Fruit fly (Drosophila melanogaster) whole organism, embryonic: ENCODE results near the gene CG42699.

ENCODE experiments used
- Asciz ChIP-seq: fragments of 200-800 bp; sonication (Bioruptor generic); optimal IDR thresholded peaks from 2 replicates; lab custom pipeline; 2017; ENCODE audit warnings: missing biosample characterization, mild to moderate bottlenecking, missing genetic modification characterization, missing genetic modification reagents
- B-H2 ChIP-seq: fragments of 200-800 bp; sonication (Bioruptor generic); optimal IDR thresholded peaks from 2 replicates; lab custom pipeline; 2018; ENCODE audit warnings: missing biosample characterization, mild to moderate bottlenecking, missing genetic modification characterization
- C15 ChIP-seq: fragments of 200-800 bp; sonication (Bioruptor generic); IDR thresholded peaks from 3 replicates; pipeline ENCODE4 v1.3.6; 2022; ENCODE audit warnings: missing biosample characterization, missing genetic modification characterization
- CG10654 ChIP-seq: fragments of 200-800 bp; sonication (Bioruptor generic); optimal IDR thresholded peaks from 2 replicates; lab custom pipeline; 2016; ENCODE audit warnings: missing biosample characterization, missing genetic modification characterization
- CG11247 ChIP-seq: fragments of 200-800 bp; sonication (Bioruptor generic); IDR thresholded peaks from 2 replicates; pipeline ENCODE4 v1.3.6; 2022; ENCODE audit warnings: missing biosample characterization, missing genetic modification characterization
- CG1233 ChIP-seq: fragments of 200-800 bp; sonication (Bioruptor generic); optimal IDR thresholded peaks from 4 replicates; lab custom pipeline; 2018; ENCODE audit warnings: missing biosample characterization, mild to moderate bottlenecking, missing genetic modification characterization
- CG13287 ChIP-seq: fragments of 200-800 bp; sonication (Bioruptor generic); IDR thresholded peaks from 2 replicates; pipeline ENCODE4 v1.3.6; 2022; ENCODE audit warnings: missing biosample characterization, missing genetic modification characterization; ENCODE audit not compliant: partially characterized antibody
- CG16813 ChIP-seq: fragments of 200-800 bp; sonication (Bioruptor generic); IDR thresholded peaks from 3 replicates; pipeline ENCODE4 v1.3.6; 2022; ENCODE audit warnings: missing biosample characterization, missing genetic modification characterization; ENCODE audit not compliant: partially characterized antibody
- CG2129 ChIP-seq: fragments of 200-800 bp; sonication (Bioruptor generic); IDR thresholded peaks from 2 replicates; pipeline ENCODE4 v1.3.6; 2022; ENCODE audit warnings: missing biosample characterization, missing genetic modification characterization; ENCODE audit not compliant: partially characterized antibody
- CG31365 ChIP-seq: fragments of 200-800 bp; sonication (Bioruptor generic); optimal IDR thresholded peaks from 2 replicates; lab custom pipeline; 2018; ENCODE audit warnings: missing biosample characterization, mild to moderate bottlenecking, missing genetic modification characterization
- CG6272 ChIP-seq: fragments of 200-800 bp; sonication (Bioruptor generic); IDR thresholded peaks from 2 replicates; pipeline ENCODE4 v1.3.6; 2022; ENCODE audit warnings: missing biosample characterization, missing genetic modification characterization
- CG6689 ChIP-seq: fragments of 200-800 bp; sonication (Bioruptor generic); IDR thresholded peaks from 2 replicates; pipeline ENCODE4 v1.3.6; 2022; ENCODE audit warnings: missing biosample characterization, missing genetic modification characterization
- CG8944 ChIP-seq: fragments of 200-800 bp; sonication (Bioruptor generic); optimal IDR thresholded peaks from 3 replicates; lab custom pipeline; 2016; ENCODE audit warnings: missing biosample characterization, missing genetic modification characterization
- CG9609 ChIP-seq: fragments of 200-800 bp; sonication (Bioruptor generic); optimal IDR thresholded peaks from 3 replicates; lab custom pipeline; 2016; ENCODE audit warnings: missing biosample characterization, missing genetic modification characterization
- CG9876 ChIP-seq: fragments of 200-800 bp; sonication (Bioruptor generic); optimal IDR thresholded peaks from 2 replicates; lab custom pipeline; 2016; ENCODE audit warnings: missing biosample characterization, missing genetic modification characterization
- CHES-1-like ChIP-seq: fragments of 200-800 bp; sonication (Bioruptor generic); optimal IDR thresholded peaks from 2 replicates; lab custom pipeline; 2016; ENCODE audit warnings: missing biosample characterization, missing genetic modification characterization
- Deaf1 ChIP-seq: fragments of 200-800 bp; optimal IDR thresholded peaks from 3 replicates; lab custom pipeline; 2019; ENCODE audit warnings: missing biosample characterization, mild to moderate bottlenecking, missing genetic modification characterization, moderate library complexity
- Doc2 ChIP-seq: fragments of 200-800 bp; sonication (Bioruptor generic); IDR thresholded peaks from 2 replicates; pipeline ENCODE4 v1.3.6; 2022; ENCODE audit warnings: missing biosample characterization, missing genetic modification characterization
- ERR ChIP-seq: fragments of 200-800 bp; sonication (Bioruptor generic); optimal IDR thresholded peaks from 2 replicates; lab custom pipeline; 2016; ENCODE audit warnings: missing biosample characterization, missing genetic modification characterization
- Ets65A ChIP-seq: fragments of 200-800 bp; sonication (Bioruptor generic); peaks from one replicate; lab custom pipeline; 2016; ENCODE audit warnings: missing biosample characterization, missing genetic modification characterization
- Fer2 ChIP-seq: fragments of 200-800 bp; sonication (Bioruptor generic); optimal IDR thresholded peaks from 2 replicates; lab custom pipeline; 2018; ENCODE audit warnings: missing biosample characterization, mild to moderate bottlenecking, missing genetic modification characterization, moderate library complexity
- Gug ChIP-seq: fragments of 200-800 bp; sonication (Bioruptor generic); IDR thresholded peaks from 4 replicates; pipeline ENCODE4 v1.3.6; 2022; ENCODE audit warnings: missing biosample characterization, missing genetic modification characterization
- HLH54F ChIP-seq: fragments of 200-800 bp; sonication (Bioruptor generic); optimal IDR thresholded peaks from 3 replicates; lab custom pipeline; 2016; ENCODE audit warnings: missing biosample characterization, missing genetic modification characterization
- Hr39 ChIP-seq: fragments of >200 bp; optimal IDR thresholded peaks from 2 replicates; lab custom pipeline; 2017
- Lhr ChIP-seq: fragments of 200-800 bp; sonication (Bioruptor generic); optimal IDR thresholded peaks from 3 replicates; lab custom pipeline; 2017; ENCODE audit warnings: mild to moderate bottlenecking, missing biosample characterization, missing genetic modification reagents, missing genetic modification characterization
- Neu2 ChIP-seq: fragments of 200-800 bp; sonication (Bioruptor generic); optimal IDR thresholded peaks from 3 replicates; lab custom pipeline; 2016; ENCODE audit warnings: missing biosample characterization, missing genetic modification characterization, borderline replicate concordance
- Optix ChIP-seq: fragments of 200-800 bp; sonication (Bioruptor generic); IDR thresholded peaks from 3 replicates; pipeline ENCODE4 v1.3.6; 2022; ENCODE audit warnings: missing biosample characterization, missing genetic modification characterization
- PHDP ChIP-seq: fragments of 200-800 bp; sonication (Bioruptor generic); optimal IDR thresholded peaks from 3 replicates; lab custom pipeline; 2018; ENCODE audit warnings: missing biosample characterization, mild to moderate bottlenecking, missing genetic modification characterization, moderate library complexity
- Rx ChIP-seq: fragments of 200-800 bp; sonication (Bioruptor generic); IDR thresholded peaks from 2 replicates; pipeline ENCODE4 v1.3.6; 2022; ENCODE audit warnings: missing biosample characterization, missing genetic modification characterization
- Sin3A ChIP-seq: fragments of >200 bp; optimal IDR thresholded peaks from 2 replicates; lab custom pipeline; 2018
- Sox100B ChIP-seq: fragments of 200-800 bp; sonication (Bioruptor generic); optimal IDR thresholded peaks from 3 replicates; lab custom pipeline; 2018; ENCODE audit warnings: missing biosample characterization, mild to moderate bottlenecking, missing genetic modification characterization
- ap ChIP-seq: fragments of 200-800 bp; sonication (Bioruptor generic); IDR thresholded peaks from 2 replicates; pipeline ENCODE4 v1.3.6; 2022; ENCODE audit warnings: missing biosample characterization, missing genetic modification characterization
- az2 ChIP-seq: fragments of 200-800 bp; sonication (Bioruptor generic); optimal IDR thresholded peaks from 3 replicates; lab custom pipeline; 2016; ENCODE audit warnings: missing biosample characterization, missing genetic modification characterization
- ci ChIP-seq: fragments of 200-800 bp; sonication (Bioruptor generic); IDR thresholded peaks from 3 replicates; pipeline ENCODE4 v1.3.6; 2022; ENCODE audit warnings: missing biosample characterization, missing genetic modification characterization
- danr ChIP-seq: fragments of 200-800 bp; sonication (Bioruptor generic); IDR thresholded peaks from 2 replicates; pipeline ENCODE4 v1.3.6; 2022; ENCODE audit warnings: missing biosample characterization, missing genetic modification characterization
- eyg ChIP-seq: fragments of 200-800 bp; sonication (Bioruptor generic); optimal IDR thresholded peaks from 3 replicates; lab custom pipeline; 2016; ENCODE audit warnings: missing biosample characterization, missing genetic modification characterization
- ftz-f1 ChIP-seq: fragments of 200-800 bp; sonication (Bioruptor generic); optimal IDR thresholded peaks from 2 replicates; lab custom pipeline; 2016; ENCODE audit warnings: missing biosample characterization, missing genetic modification characterization
- gcm2 ChIP-seq: fragments of 200-800 bp; sonication (Bioruptor generic); optimal IDR thresholded peaks from 2 replicates; lab custom pipeline; 2016; ENCODE audit warnings: missing biosample characterization, missing genetic modification characterization
- inv ChIP-seq: fragments of 200-800 bp; sonication (Bioruptor generic); IDR thresholded peaks from 2 replicates; pipeline ENCODE4 v1.3.6; 2022; ENCODE audit warnings: missing biosample characterization, missing genetic modification characterization; ENCODE audit not compliant: partially characterized antibody
- onecut ChIP-seq: fragments of 200-800 bp; sonication (Bioruptor generic); IDR thresholded peaks from 2 replicates; pipeline ENCODE4 v1.3.6; 2022; ENCODE audit warnings: missing biosample characterization, missing genetic modification characterization
- pb ChIP-seq: fragments of 200-800 bp; sonication (Bioruptor generic); optimal IDR thresholded peaks from 3 replicates; lab custom pipeline; 2016; ENCODE audit warnings: missing biosample characterization, missing genetic modification characterization
- prd ChIP-seq, 3 experiments: fragments of >200 bp in 2 of 3; fragments of 200-800 bp in 1 of 3; sonication (Bioruptor generic) in 1 of 3; optimal IDR thresholded peaks in 2 of 3; IDR thresholded peaks in 1 of 3; 2 replicates in 2 of 3; 3 replicates in 1 of 3; pipeline versions ENCODE4 v1.3.6 to Lab custom; 2017 to 2022; ENCODE audit warnings: missing biosample characterization in 1 of 3, missing genetic modification characterization in 1 of 3
- ro ChIP-seq: fragments of 200-800 bp; sonication (Bioruptor generic); IDR thresholded peaks from 2 replicates; pipeline ENCODE4 v1.3.6; 2022; ENCODE audit warnings: missing biosample characterization, missing genetic modification characterization
- sens ChIP-seq: fragments of 200-800 bp; sonication (Bioruptor generic); peaks from one replicate; lab custom pipeline; 2016; ENCODE audit warnings: missing biosample characterization, missing genetic modification characterization
- shn ChIP-seq: fragments of 200-800 bp; sonication (Bioruptor generic); optimal IDR thresholded peaks from 3 replicates; lab custom pipeline; 2016; ENCODE audit warnings: missing biosample characterization, missing genetic modification characterization
- sna ChIP-seq: fragments of 200-800 bp; sonication (Bioruptor generic); IDR thresholded peaks from 2 replicates; pipeline ENCODE4 v1.3.6; 2022; ENCODE audit warnings: missing biosample characterization, missing genetic modification characterization; ENCODE audit not compliant: partially characterized antibody
- so ChIP-seq: fragments of 200-800 bp; sonication (Bioruptor generic); IDR thresholded peaks from 3 replicates; pipeline ENCODE4 v1.3.6; 2022; ENCODE audit warnings: missing biosample characterization, missing genetic modification characterization
- tgo ChIP-seq: fragments of 200-800 bp; sonication (Bioruptor generic); IDR thresholded peaks from 3 replicates; pipeline ENCODE4 v1.3.6; 2022; ENCODE audit warnings: missing biosample characterization, missing genetic modification characterization
- toy ChIP-seq: fragments of 200-800 bp; sonication (Bioruptor generic); IDR thresholded peaks from 2 replicates; pipeline ENCODE4 v1.3.6; 2022; ENCODE audit warnings: missing biosample characterization, missing genetic modification characterization
- twi ChIP-seq: fragments of 200-800 bp; optimal IDR thresholded peaks from 2 replicates; lab custom pipeline; 2019; ENCODE audit warnings: missing biosample characterization, mild to moderate bottlenecking, missing genetic modification characterization, moderate library complexity
- yki ChIP-seq: fragments of >200 bp; optimal IDR thresholded peaks from 3 replicates; lab custom pipeline; 2018

CG42699 gene

DNA sequence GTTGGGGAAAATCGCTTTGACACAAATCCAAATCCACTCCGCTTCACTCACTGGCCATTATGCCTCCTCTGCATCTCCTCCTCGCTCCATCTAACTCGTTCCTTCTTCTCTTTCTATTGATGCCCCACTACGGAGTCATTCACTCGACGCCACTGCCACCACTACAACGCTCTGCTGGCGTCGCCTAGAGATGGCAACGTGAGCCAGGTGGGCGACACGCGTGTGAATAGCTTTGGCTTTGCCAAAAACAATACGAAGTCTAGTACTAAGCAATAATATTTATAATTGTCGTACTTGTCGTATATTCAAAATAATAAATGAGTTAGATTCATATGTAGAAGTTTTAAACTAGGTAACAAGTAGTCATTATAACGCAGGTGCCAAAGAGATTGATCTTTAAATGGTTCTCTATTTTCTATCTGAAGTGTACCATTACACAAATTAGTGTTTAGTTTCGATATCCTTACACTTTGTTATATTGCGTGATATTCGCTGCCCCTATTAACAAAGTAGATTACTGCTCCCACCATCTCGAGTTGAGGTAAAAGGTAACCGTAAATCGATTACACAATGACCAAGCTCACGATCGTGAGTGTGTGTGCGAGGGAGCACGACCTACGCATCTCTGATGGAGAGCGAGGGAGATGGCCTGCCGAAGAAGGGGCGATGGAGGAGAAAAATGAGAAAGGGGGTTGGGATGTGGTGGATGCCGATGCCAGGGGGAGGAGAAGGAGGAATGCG lies 19.2 kb upstream of the CG42699 start (continued):
- no peak for TF ChIP-seq CHES-1-like (GFP tag; lab: Kevin White, UChicago)
- TF ChIP-seq Asciz (GFP tag; lab: Kevin White, UChicago) = no peak
- TF ChIP-seq danr (GFP tag; lab: Robert Waterston, UW) = no peak
- no peak for TF ChIP-seq C15 (GFP tag; lab: Robert Waterston, UW)
- no peak for TF ChIP-seq CG1233 (GFP tag; lab: Kevin White, UChicago)
- 0 out of 2 replicates have a peak, but pooled peaks have one; percentile 7 for TF ChIP-seq CG6689 (GFP tag; lab: Robert Waterston, UW)
- peak; percentile 73 for TF ChIP-seq CG13287 (GFP tag; lab: Robert Waterston, UW)
- TF ChIP-seq prd (optimal IDR thresholded peaks at IDR 0.05; lab: Kevin White, UChicago) = no peak
- TF ChIP-seq prd (GFP tag; IDR thresholded peaks at IDR 0.05; lab: Robert Waterston, UW) = peak; percentile 32; the same call in 1 of the 3 replicates
- TF ChIP-seq Deaf1 = no peak
- TF ChIP-seq eyg (GFP tag; lab: Kevin White, UChicago) = no peak
- TF ChIP-seq sens (GFP tag; lab: Kevin White, UChicago) = peak; percentile 84
- no peak for TF ChIP-seq so (GFP tag; lab: Robert Waterston, UW)
- TF ChIP-seq tgo (GFP tag; lab: Robert Waterston, UW) = 0 out of 3 replicates have a peak, but pooled peaks have one; percentile 18
- TF ChIP-seq CG6272 (GFP tag; lab: Robert Waterston, UW) = no peak
- no peak for TF ChIP-seq ftz-f1
- no peak for TF ChIP-seq ap (GFP tag; lab: Robert Waterston, UW)
- TF ChIP-seq Rx = peak; percentile 12; the same call in 1 of the 2 replicates
- TF ChIP-seq CG11247 = no peak
- TF ChIP-seq twi (tag; lab: Kevin White, UChicago) = no peak
- TF ChIP-seq Sin3A (lab: Kevin White, UChicago) = no peak
- no peak for TF ChIP-seq shn (GFP tag; lab: Kevin White, UChicago)
- peak; percentile 36 for TF ChIP-seq CG9609 (GFP tag; lab: Kevin White, UChicago)
- TF ChIP-seq Fer2 (tag; lab: Kevin White, UChicago) = no peak
- TF ChIP-seq CG9876 (GFP tag; lab: Kevin White, UChicago) = no peak
- TF ChIP-seq CG8944 = no peak
- no peak for TF ChIP-seq Neu2 (GFP tag; lab: Kevin White, UChicago)
- no peak for TF ChIP-seq ro (GFP tag; lab: Robert Waterston, UW)
- no peak for TF ChIP-seq yki (lab: Kevin White, UChicago)
- TF ChIP-seq PHDP = no peak
- peak; percentile 44; the same call in 1 of the 2 replicates for TF ChIP-seq inv
- no peak for TF ChIP-seq Lhr (GFP tag; lab: Kevin White, UChicago)
- TF ChIP-seq onecut (GFP tag; lab: Robert Waterston, UW) = peak; percentile 34; the same call in 1 of the 2 replicates
- no peak for TF ChIP-seq Doc2 (GFP tag; lab: Robert Waterston, UW)
- no peak for TF ChIP-seq HLH54F (GFP tag; lab: Kevin White, UChicago)
- no peak for TF ChIP-seq CG10654 (GFP tag; lab: Kevin White, UChicago)
- TF ChIP-seq CG2129 (GFP tag; lab: Robert Waterston, UW) = no peak
- peak; percentile 11 for TF ChIP-seq Ets65A (GFP tag; lab: Kevin White, UChicago)
- TF ChIP-seq gcm2 (GFP tag; lab: Kevin White, UChicago) = no peak
- 0 out of 2 replicates have a peak, but pooled peaks have one; percentile 43 for TF ChIP-seq sna
- peak; percentile 50; the same call in 1 of the 3 replicates for TF ChIP-seq CG16813 (GFP tag; lab: Robert Waterston, UW)
- no peak for TF ChIP-seq ERR
- no peak for TF ChIP-seq B-H2
- TF ChIP-seq Sox100B (GFP tag; lab: Kevin White, UChicago) = peak; percentile 17
- TF ChIP-seq ci (GFP tag; lab: Robert Waterston, UW) = peak; percentile 29; the same call in 1 of the 3 replicates
- TF ChIP-seq Hr39 (lab: Kevin White, UChicago) = no peak
- TF ChIP-seq toy = no peak
- TF ChIP-seq CG31365 (tag; lab: Kevin White, UChicago) = no peak
- no peak for TF ChIP-seq Optix (GFP tag; lab: Robert Waterston, UW)
- TF ChIP-seq pb (GFP tag; lab: Kevin White, UChicago) = no peak
- TF ChIP-seq az2 = peak; percentile 17
- peak; percentile 61; the same call in 1 of the 4 replicates for TF ChIP-seq Gug (GFP tag; lab: Robert Waterston, UW)
